Worm (Caenorhabditis elegans): ENCODE measurements around the gene ser-4.

ce11 chrIII:1695006-1695405 lies 37.9 kb downstream of the ser-4 start, which contains the start of gene srd-64:
- TF ChIP-seq sea-2 (GFP tag; IDR thresholded peaks at IDR 0.05) = no peak
- no peak for TF ChIP-seq snpc-3.4 (tag; optimal IDR thresholded peaks at IDR 0.05)

Measured in whole organism, young adult.